Worm (Caenorhabditis elegans): ENCODE data around the gene str-211.
"Not testable (repeated sequence)": the region's sequence is repeated elsewhere in the genome, so short reads cannot be mapped to it uniquely, and the experiment has no call there.

The str-211 gene

ce11 chrV:4903696-4904095 is 40.4 kb downstream of the str-211 start, which contains the start of gene ugt-8:
TSS of gene ugt-8 (plus strand) at chrV:4903930.
- TF ChIP-seq hnd-1 (tag; optimal IDR thresholded peaks at IDR 0.05) (no peak), ets-7 (tag; optimal IDR thresholded peaks at IDR 0.05) (no peak), B0310.2 (tag; optimal IDR thresholded peaks at IDR 0.05) (no peak), pes-1 (GFP tag; IDR thresholded peaks at IDR 0.05) (no peak), F13C5.2 (tag; optimal IDR thresholded peaks at IDR 0.05) (no peak), ceh-36 (tag; optimal IDR thresholded peaks at IDR 0.05) (no peak), sea-1 (GFP tag; conservative IDR thresholded peaks at IDR 0.05) (no peak), ama-1 (optimal IDR thresholded peaks at IDR 0.05) (no peak), flt-1 (GFP tag; IDR thresholded peaks at IDR 0.05) (no peak), tbx-11 (GFP tag; IDR thresholded peaks at IDR 0.05) (no peak), hmbx-1 (tag; optimal IDR thresholded peaks at IDR 0.05) (no peak), tbx-37 (GFP tag; conservative IDR thresholded peaks at IDR 0.05) (no peak), tra-4 (tag; optimal IDR thresholded peaks at IDR 0.05) (no peak), scrt-1 (GFP tag; IDR thresholded peaks at IDR 0.05) (no peak), ceh-13 (GFP tag; optimal IDR thresholded peaks at IDR 0.05) (no peak), aly-1 (tag; optimal IDR thresholded peaks at IDR 0.05) (no peak)

ce11 chrV:4901074-4901473 is 43.0 kb downstream of the str-211 start, which contains the start of gene ugt-67:
TSS of gene ugt-67 (plus strand) at chrV:4901374.
- no peak for TF ChIP-seq tbx-37 (GFP tag; conservative IDR thresholded peaks at IDR 0.05)
- no peak for TF ChIP-seq ama-1 (optimal IDR thresholded peaks at IDR 0.05)

- not testable (repeated sequence) for TF ChIP-seq tbx-11 (GFP tag; IDR thresholded peaks at IDR 0.05); sea-1 (GFP tag; conservative IDR thresholded peaks at IDR 0.05); scrt-1 (GFP tag; IDR thresholded peaks at IDR 0.05)
These were observed 44.1 kb downstream of the str-211 start, which contains the start of gene ugt-10 for ce11 chrV:4900020-4900419. TSS of gene ugt-10 (minus strand) at chrV:4900120.

DNA sequence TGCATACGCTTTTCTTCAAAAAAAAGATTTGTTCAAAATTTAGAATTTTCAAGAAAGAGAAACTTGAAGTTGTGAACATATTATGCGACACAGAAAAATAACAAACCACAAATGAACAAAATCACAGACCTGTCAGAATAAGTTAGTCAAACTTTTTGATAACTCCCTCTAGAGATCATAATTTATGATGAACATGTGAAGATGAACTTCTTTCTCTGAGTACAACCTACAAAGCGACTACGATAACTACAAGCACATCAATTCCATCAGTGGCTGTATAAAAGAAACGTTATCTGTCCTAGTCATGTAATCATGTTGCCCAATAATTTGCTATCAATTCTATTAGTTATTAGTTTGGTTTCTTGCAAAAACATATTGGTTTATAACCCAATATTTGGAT is 48.4 kb downstream of the str-211 start, which contains the start of gene ugt-9:
Gene ugt-9 (plus strand): TSS at position 305 of the 400 bp plus-strand sequence.
- TF ChIP-seq B0310.2 (tag; optimal IDR thresholded peaks at IDR 0.05) (no peak), sea-1 (GFP tag; conservative IDR thresholded peaks at IDR 0.05) (no peak), flt-1 (GFP tag; IDR thresholded peaks at IDR 0.05) (no peak), ceh-13 (GFP tag; optimal IDR thresholded peaks at IDR 0.05) (no peak), hmg-4 (GFP tag; optimal IDR thresholded peaks at IDR 0.05) (no peak), hnd-1 (tag; optimal IDR thresholded peaks at IDR 0.05) (no peak), pes-1 (GFP tag; IDR thresholded peaks at IDR 0.05) (no peak), ceh-36 (tag; optimal IDR thresholded peaks at IDR 0.05) (no peak), ama-1 (optimal IDR thresholded peaks at IDR 0.05) (no peak), tra-4 (tag; optimal IDR thresholded peaks at IDR 0.05) (no peak), ets-7 (tag; optimal IDR thresholded peaks at IDR 0.05) (no peak)

- TF ChIP-seq tbx-37 (GFP tag; conservative IDR thresholded peaks at IDR 0.05) (no peak), tra-4 (tag; optimal IDR thresholded peaks at IDR 0.05) (no peak), scrt-1 (GFP tag; IDR thresholded peaks at IDR 0.05) (no peak)
These were observed 49.1 kb downstream of the str-211 start, which contains the start of gene ugt-11 for ce11 chrV:4894971-4895370. TSS of gene ugt-11 (minus strand) at chrV:4895071.

Data from whole organism, early embryonic.